Worm (Caenorhabditis elegans): ENCODE results near the gene flp-12.

flp-12 gene

ce11 chrX:4592250-4592649, at the start of gene flp-12:
flp-12 (minus strand) TSS chrX:4592350.
- no peak for TF ChIP-seq unc-62 (GFP tag; optimal IDR thresholded peaks at IDR 0.05)

ce11 chrX:4636821-4637220, 44.7 kb upstream of the flp-12 start, which contains the start of gene hosl-1:
hosl-1 (plus strand) TSS chrX:4637121.
- TF ChIP-seq unc-62 (GFP tag; optimal IDR thresholded peaks at IDR 0.05) = no peak

ce11 chrX:4636143-4636542, 44.0 kb upstream of the flp-12 start:
- TF ChIP-seq unc-62 (GFP tag; optimal IDR thresholded peaks at IDR 0.05) = no peak

- TF ChIP-seq unc-62 (GFP tag; optimal IDR thresholded peaks at IDR 0.05) = no peak
These were observed 43.5 kb upstream of the flp-12 start for ce11 chrX:4635643-4636042.

ce11 chrX:4632088-4632487, 39.9 kb upstream of the flp-12 start, which contains the start of gene slcr-46.1:
slcr-46.1 (plus strand) TSS chrX:4632361.
- no peak for TF ChIP-seq unc-62 (GFP tag; optimal IDR thresholded peaks at IDR 0.05)

- TF ChIP-seq unc-62 (GFP tag; optimal IDR thresholded peaks at IDR 0.05) = no peak
These were observed 36.8 kb upstream of the flp-12 start for ce11 chrX:4628817-4629575.

- TF ChIP-seq unc-62 (GFP tag; optimal IDR thresholded peaks at IDR 0.05) = no peak
These were observed 36.2 kb upstream of the flp-12 start for ce11 chrX:4628350-4628749.

- TF ChIP-seq unc-62 (GFP tag; optimal IDR thresholded peaks at IDR 0.05) = no peak
These were observed 34.7 kb upstream of the flp-12 start for ce11 chrX:4626891-4627290.

- no peak for TF ChIP-seq unc-62 (GFP tag; optimal IDR thresholded peaks at IDR 0.05)
These were observed 32.9 kb upstream of the flp-12 start for ce11 chrX:4625080-4625479.

- TF ChIP-seq unc-62 (GFP tag; optimal IDR thresholded peaks at IDR 0.05) = no peak
These were observed 31.6 kb upstream of the flp-12 start for ce11 chrX:4623707-4624106.

- TF ChIP-seq unc-62 (GFP tag; optimal IDR thresholded peaks at IDR 0.05) = no peak
These were observed 29.9 kb upstream of the flp-12 start, which contains the start of gene C46C11.3 for ce11 chrX:4622024-4622423. C46C11.3 (plus strand) TSS chrX:4622324.

ce11 chrX:4620019-4620418, 27.9 kb upstream of the flp-12 start:
- TF ChIP-seq unc-62 (GFP tag; optimal IDR thresholded peaks at IDR 0.05) = no peak

- no peak for TF ChIP-seq unc-62 (GFP tag; optimal IDR thresholded peaks at IDR 0.05)
These were observed 27.4 kb upstream of the flp-12 start, which contains the start of gene pqn-65 for ce11 chrX:4619582-4619981. pqn-65 (minus strand) TSS chrX:4619635.

- no peak for TF ChIP-seq unc-62 (GFP tag; optimal IDR thresholded peaks at IDR 0.05)
These were observed 24.7 kb upstream of the flp-12 start for ce11 chrX:4616832-4617231.

ce11 chrX:4615034-4615433, 22.9 kb upstream of the flp-12 start:
- TF ChIP-seq unc-62 (GFP tag; optimal IDR thresholded peaks at IDR 0.05) = no peak

ce11 chrX:4609635-4610034, 17.5 kb upstream of the flp-12 start:
- TF ChIP-seq unc-62 (GFP tag; optimal IDR thresholded peaks at IDR 0.05) = no peak

ce11 chrX:4607300-4607699, 15.2 kb upstream of the flp-12 start:
- TF ChIP-seq unc-62 (GFP tag; optimal IDR thresholded peaks at IDR 0.05) = no peak

- TF ChIP-seq unc-62 (GFP tag; optimal IDR thresholded peaks at IDR 0.05) = no peak
These were observed 13.7 kb upstream of the flp-12 start, which contains the start of gene spat-3 for ce11 chrX:4605828-4606227. spat-3 (minus strand) TSS chrX:4605928.

All from whole organism, dauer.